Fruit fly (Drosophila melanogaster): Measurements from ENCODE around the gene CG9395.

Gene CG9395

DNA sequence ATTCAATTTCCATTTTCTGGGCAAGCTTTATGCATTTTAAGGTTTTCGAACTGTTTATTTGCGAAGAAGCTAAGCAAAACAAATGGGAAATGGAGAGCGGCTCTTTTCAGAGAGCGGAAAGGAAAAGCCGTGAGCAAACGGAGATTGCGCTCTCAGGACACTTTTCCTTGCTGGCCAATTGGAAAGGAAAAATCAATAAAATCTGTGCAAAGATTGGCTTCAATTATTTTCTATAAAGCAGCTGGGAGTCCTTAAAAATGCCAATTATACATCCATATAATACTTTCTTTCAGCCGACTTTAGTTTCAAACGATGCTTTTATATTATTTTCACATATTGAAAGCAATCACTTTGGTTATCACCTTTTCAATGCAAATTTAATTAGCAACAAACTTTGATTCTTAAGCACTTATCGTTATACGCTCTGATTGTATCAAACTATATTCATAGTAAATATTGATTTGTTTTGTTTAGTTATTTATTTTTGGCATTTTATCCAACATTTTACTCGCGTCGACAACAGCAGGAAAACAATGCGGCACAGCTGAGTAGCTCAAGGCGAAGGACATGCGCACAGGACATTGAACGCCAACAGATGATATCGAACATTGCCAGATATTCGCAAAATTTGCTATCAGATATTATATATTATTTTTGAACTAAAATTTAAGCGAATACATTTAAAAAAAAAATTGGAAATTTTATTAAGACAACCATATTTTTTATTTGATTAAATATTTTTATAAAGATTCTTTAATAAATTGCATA, at the start of gene CG9395:
Gene CG9395 (minus strand): TSS at position 494 of the 768 bp plus-strand sequence.
- TF ChIP-seq CG8478 (optimal IDR thresholded peaks at IDR 0.05) (no peak), CTCF (optimal IDR thresholded peaks at IDR 0.05) (no peak)

- no peak for TF ChIP-seq CTCF (optimal IDR thresholded peaks at IDR 0.05)
- TF ChIP-seq CG8478 (optimal IDR thresholded peaks at IDR 0.05) = no peak
These were observed 44.7 kb upstream of the CG9395 start for dm6 chr2L:13399565-13399964.

DNA sequence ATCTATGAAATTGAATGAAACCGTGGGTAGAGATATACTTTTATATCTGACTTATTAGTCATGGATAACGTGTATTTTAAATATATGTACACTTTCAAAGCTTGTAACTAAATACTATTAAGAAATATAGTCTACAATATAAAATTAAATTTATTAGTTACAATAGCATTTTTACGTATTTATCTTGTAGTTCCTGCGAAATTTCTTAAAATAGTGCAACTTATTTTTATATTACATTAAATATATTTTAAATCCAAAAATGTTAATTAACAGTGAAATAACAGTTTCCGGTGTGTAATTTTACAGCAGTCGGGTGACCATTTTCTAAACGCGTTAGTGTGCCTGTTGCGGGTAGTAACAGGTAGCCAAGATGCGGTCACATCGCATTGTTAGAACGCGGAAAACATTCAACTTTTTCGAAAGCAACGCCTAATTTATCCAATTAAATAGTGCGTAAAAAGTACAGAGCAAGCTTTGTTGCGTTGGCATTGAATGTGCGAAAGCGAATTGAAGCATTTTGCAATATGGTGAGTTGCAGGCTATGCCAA, 43.8 kb upstream of the CG9395 start, which contains the start of the genes CG10859 and CG7110:
Gene CG10859 (minus strand): TSS at position 51 of the 548 bp plus-strand sequence.
Gene CG7110 (plus strand): TSS at position 378 of the 548 bp plus-strand sequence.
- TF ChIP-seq CG8478 (optimal IDR thresholded peaks at IDR 0.05) (no peak), CTCF (optimal IDR thresholded peaks at IDR 0.05) (no peak)

DNA sequence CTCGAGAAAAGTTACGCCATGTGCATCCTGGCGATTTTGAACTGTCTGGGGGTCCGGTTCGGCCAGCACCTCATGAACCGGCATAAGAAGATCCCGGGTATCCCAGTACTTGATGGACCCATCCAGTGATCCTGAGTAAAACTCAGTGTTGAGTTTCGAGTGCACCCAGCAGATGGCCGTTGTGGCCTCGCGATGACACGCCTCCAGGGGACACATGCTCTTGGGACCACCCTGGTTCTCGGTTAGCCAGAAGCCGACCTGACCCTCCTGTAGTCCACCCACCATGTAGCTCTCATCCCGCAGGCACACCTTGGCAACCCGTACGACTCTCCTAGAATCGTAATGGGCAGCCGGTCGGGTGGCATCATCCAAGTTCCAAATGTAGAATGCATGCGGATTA, 42.5 kb upstream of the CG9395 start:
- no peak for TF ChIP-seq CG8478 (optimal IDR thresholded peaks at IDR 0.05)
- TF ChIP-seq CTCF (optimal IDR thresholded peaks at IDR 0.05) = no peak

DNA sequence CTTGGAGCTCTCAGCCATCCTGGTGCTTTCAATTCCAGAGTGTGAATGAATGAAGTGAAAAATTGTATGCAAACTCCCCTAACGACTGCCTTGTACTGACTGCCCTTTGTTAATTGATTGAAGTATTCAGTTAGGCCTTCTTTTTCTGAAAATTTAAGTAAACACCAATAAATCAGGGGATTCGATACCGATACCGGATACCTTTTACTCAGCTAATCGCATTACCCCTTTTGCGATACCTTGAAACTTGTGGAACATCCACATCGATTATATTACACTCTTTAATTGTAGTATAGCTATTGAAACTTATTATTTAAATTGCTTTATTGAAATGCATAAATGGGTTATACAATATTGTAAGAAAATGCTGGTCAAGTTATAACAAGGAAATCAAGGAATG, 41.2 kb upstream of the CG9395 start, which contains the start of gene CG16957:
Gene CG16957 (minus strand): TSS at position 101 of the 400 bp plus-strand sequence.
- TF ChIP-seq CG8478 (optimal IDR thresholded peaks at IDR 0.05) = no peak
- no peak for TF ChIP-seq CTCF (optimal IDR thresholded peaks at IDR 0.05)

dm6 chr2L:13394903-13395302, 40.0 kb upstream of the CG9395 start, which contains the start of gene RpL24:
RpL24 (minus strand) TSS chr2L:13395131.
- TF ChIP-seq CG8478 (optimal IDR thresholded peaks at IDR 0.05) (no peak), CTCF (optimal IDR thresholded peaks at IDR 0.05) (peak in 1 of 2 experiments; percentile 46)

DNA sequence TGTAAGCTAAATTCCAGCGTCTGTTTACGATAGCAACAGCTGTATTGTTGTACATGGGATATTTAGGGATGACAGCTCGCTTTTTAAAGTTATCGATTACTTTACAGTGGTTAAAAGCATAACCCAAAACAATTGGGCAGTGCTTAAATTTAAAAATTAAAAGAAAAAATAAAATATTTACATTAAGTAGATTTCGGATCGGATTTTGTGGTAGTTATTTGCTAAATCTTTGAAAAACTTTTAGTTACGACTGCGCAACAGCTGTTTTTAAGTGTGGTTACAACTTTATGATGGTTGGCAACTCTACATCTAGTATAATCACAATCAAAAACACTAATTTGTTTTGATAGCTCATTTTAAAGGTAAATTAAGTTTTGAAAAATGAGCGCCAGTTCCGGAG, 32.4 kb upstream of the CG9395 start, which contains the start of the genes Ing5 and CG7099:
Gene Ing5 (minus strand): TSS at position 58 of the 400 bp plus-strand sequence.
Gene CG7099 (plus strand): TSS at position 317 of the 400 bp plus-strand sequence.
- TF ChIP-seq CG8478 (optimal IDR thresholded peaks at IDR 0.05) (no peak), CTCF (optimal IDR thresholded peaks at IDR 0.05) (no peak)

DNA sequence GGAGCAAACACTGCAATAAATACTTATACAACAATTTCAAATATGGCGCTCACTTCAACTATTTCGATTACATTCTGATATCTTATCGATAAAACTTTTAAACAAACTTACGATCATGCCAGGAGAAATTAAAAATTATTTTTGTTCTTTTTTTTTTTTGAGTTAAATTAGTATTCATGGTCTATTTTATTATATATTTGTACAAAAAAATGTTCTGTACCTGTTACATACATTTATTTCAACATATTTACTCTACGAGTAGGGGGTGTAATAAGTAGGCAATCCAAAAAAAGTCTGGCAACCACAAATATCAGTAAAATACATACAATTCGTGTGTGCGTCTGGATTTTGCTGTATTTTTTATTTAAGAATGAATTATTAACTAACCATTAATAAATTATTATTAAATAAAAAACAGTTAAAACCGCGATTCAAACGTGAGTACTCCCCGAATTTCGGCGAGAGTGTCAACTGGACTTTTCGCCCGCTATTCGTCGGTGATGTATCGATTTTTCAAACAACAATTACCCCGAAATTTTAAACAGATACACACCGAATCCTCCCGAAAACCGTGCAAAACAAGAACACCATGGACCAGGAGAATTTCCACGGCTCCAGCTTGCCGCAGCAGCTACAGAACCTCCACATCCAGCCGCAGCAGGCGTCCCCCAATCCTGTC, 27.6 kb upstream of the CG9395 start, which contains the start of gene loqs:
Gene loqs (plus strand): TSS at position 302 of the 679 bp plus-strand sequence.
- no peak for TF ChIP-seq CG8478 (optimal IDR thresholded peaks at IDR 0.05)
- no peak for TF ChIP-seq CTCF (optimal IDR thresholded peaks at IDR 0.05)

dm6 chr2L:13378488-13378964, 23.7 kb upstream of the CG9395 start, which contains the start of the genes CG9302 and beta'COP:
CG9302 (minus strand) TSS chr2L:13378538.
beta'COP (plus strand) TSS chr2L:13378902.
- TF ChIP-seq CTCF (optimal IDR thresholded peaks at IDR 0.05) = no peak
- no peak for TF ChIP-seq CG8478 (optimal IDR thresholded peaks at IDR 0.05)

- TF ChIP-seq CG8478 (optimal IDR thresholded peaks at IDR 0.05) = no peak
- no peak for TF ChIP-seq CTCF (optimal IDR thresholded peaks at IDR 0.05)
These were observed 21.2 kb upstream of the CG9395 start for dm6 chr2L:13376086-13376485.

DNA sequence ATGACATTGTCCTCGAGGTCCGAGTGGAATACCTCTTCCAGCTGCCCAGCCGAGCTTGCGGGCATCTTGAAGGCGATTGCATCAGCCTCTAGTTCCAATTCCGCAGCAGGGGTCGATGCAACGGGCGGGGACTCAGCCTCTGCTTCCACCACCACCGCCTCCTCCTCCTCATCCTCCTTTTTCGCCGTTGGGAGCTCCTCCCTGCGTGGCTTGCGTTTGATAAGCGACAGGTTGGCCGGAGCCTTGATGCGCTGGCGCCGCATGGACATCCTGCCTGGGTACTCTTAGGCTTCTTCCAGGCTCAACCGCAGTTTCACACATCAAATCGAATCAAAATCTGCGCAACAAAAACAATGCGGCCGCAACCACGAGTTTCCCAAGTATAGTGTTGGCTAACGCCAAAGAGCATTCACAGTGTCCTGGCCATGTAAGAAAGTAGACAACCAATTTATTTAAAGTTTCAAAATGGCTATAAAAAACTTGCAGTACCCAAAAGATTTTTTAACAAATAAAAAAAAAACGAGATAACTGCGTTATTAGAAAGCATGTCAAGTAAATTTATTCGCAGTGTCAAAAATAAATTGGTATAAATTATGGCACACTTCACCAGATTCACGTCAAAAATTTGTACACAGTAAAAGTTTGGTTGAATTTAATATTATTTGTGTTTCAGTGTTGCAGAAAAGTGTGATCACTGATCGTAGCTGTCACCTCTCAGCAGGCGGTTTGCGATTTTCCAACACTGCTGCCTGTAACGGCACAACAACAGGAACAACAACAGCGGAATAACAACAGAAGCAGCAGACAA, 18.8 kb upstream of the CG9395 start, which contains the start of the genes Bdp1 and CG6565:
Gene Bdp1 (minus strand): TSS at position 456 of the 808 bp plus-strand sequence.
Gene CG6565 (plus strand): TSS at position 585 of the 808 bp plus-strand sequence.
- no peak for TF ChIP-seq CTCF (optimal IDR thresholded peaks at IDR 0.05)
- TF ChIP-seq CG8478 (optimal IDR thresholded peaks at IDR 0.05) = no peak

DNA sequence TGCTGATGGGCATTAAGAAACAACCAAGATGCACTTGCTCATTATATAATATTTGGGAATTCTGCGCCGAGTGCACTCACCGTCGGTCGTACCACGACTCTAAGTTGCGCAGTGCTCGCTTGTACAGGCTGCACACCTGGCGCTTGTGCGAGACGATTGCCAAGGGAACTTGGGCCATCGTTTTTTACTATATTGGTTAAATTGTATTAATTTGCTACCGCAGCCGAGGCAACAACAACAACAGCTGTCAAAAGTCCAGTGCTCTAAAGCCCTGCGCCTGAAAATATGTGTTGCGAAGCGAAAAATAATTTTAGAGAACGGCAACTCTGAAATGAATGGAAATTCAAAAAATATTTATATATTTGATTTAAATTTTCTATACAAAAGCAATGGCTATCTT, 15.9 kb upstream of the CG9395 start, which contains the start of gene ND-B22:
Gene ND-B22 (minus strand): TSS at position 349 of the 400 bp plus-strand sequence.
- TF ChIP-seq CTCF (optimal IDR thresholded peaks at IDR 0.05) (no peak), CG8478 (optimal IDR thresholded peaks at IDR 0.05) (no peak)

DNA sequence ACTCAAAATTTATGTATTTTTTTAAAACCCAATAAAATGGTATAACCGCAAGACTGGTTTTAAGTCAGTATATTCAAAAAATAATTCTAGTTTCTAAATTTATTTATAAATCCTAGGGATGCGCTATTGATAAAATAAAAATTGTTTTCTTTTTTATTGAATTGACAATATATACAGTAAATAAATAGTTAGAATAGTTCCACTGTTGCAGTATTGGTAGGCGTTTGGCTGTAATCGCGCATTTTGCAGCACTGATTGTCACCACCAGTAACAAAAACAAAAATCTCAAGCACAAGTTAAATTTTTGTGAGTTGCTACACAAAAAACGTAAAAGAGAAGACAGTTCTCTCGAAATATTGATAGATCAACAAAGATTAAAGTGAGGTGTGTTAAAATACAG, 14.1 kb upstream of the CG9395 start, which contains the start of gene CG31855:
Gene CG31855 (plus strand): TSS at position 265 of the 400 bp plus-strand sequence.
- TF ChIP-seq CTCF (optimal IDR thresholded peaks at IDR 0.05) = no peak
- no peak for TF ChIP-seq CG8478 (optimal IDR thresholded peaks at IDR 0.05)

- TF ChIP-seq CTCF (optimal IDR thresholded peaks at IDR 0.05) = no peak
- no peak for TF ChIP-seq CG8478 (optimal IDR thresholded peaks at IDR 0.05)
These were observed 12.5 kb upstream of the CG9395 start, which contains the start of gene Tap42 for dm6 chr2L:13367378-13367777. Tap42 (plus strand) TSS chr2L:13367617.

All from S2 (cell line).